Worm (Caenorhabditis elegans) whole organism, L4/young adult: ENCODE measurements around the gene F20G2.5.

ENCODE experiments used
- W03F9.2 ChIP-seq: fragments of 150-350 bp; optimal IDR thresholded peaks from 2 replicates; lab custom pipeline; 2014; ENCODE audit warnings: missing biosample characterization, missing genetic modification characterization
- dao-5 ChIP-seq: sonication (generic microtip); optimal IDR thresholded peaks from 2 replicates; lab custom pipeline; 2016; ENCODE audit warnings: missing genotype, missing genetic modification characterization, moderate library complexity, missing compliant biosample characterization
- him-1 ChIP-seq: sonication (generic microtip); optimal IDR thresholded peaks from 2 replicates; lab custom pipeline; 2016; ENCODE audit warnings: missing genotype, missing genetic modification reagents, missing genetic modification characterization, missing compliant biosample characterization

ce11 chrV:13807232-13807631, 35.9 kb downstream of the F20G2.5 start, which contains the start of gene swan-1:
- no peak for TF ChIP-seq W03F9.2
- TF ChIP-seq him-1: no peak
- TF ChIP-seq dao-5 (tag; lab: Kevin White, UChicago): no peak
